Fruit fly (Drosophila melanogaster) whole organism, pupa: ENCODE measurements around the gene CG42866.

Experiments used
- CG10348 ChIP-seq: fragments of 200-800 bp; sonication (Bioruptor generic); IDR thresholded peaks from 2 replicates; pipeline ENCODE4 v1.3.6; 2022; ENCODE audit warnings: missing biosample characterization, missing genetic modification characterization
- CG12605 ChIP-seq: fragments of 200-800 bp; sonication (Bioruptor generic); IDR thresholded peaks from 2 replicates; pipeline ENCODE4 v1.3.6; 2022; ENCODE audit warnings: missing biosample characterization, missing genetic modification characterization
- CG13204 ChIP-seq: fragments of 200-800 bp; sonication (Bioruptor generic); optimal IDR thresholded peaks from 2 replicates; lab custom pipeline; 2018; ENCODE audit warnings: missing biosample characterization, mild to moderate bottlenecking, missing genetic modification characterization, moderate library complexity
- CG14655 ChIP-seq: fragments of 200-800 bp; sonication (Bioruptor generic); optimal IDR thresholded peaks from 3 replicates; lab custom pipeline; 2017; ENCODE audit warnings: mild to moderate bottlenecking, missing biosample characterization, missing genetic modification reagents, missing genetic modification characterization
- CG15710 ChIP-seq: fragments of 200-800 bp; sonication (Bioruptor generic); optimal IDR thresholded peaks from 2 replicates; lab custom pipeline; 2018; ENCODE audit warnings: missing biosample characterization, mild to moderate bottlenecking, missing genetic modification characterization, moderate library complexity
- CG17806 ChIP-seq: fragments of 200-800 bp; sonication (Bioruptor generic); optimal IDR thresholded peaks from 2 replicates; lab custom pipeline; 2018; ENCODE audit warnings: missing biosample characterization, mild to moderate bottlenecking, missing genetic modification characterization, moderate library complexity
- CG32121 ChIP-seq: fragments of 200-800 bp; sonication (Bioruptor generic); IDR thresholded peaks from 2 replicates; pipeline ENCODE4 v1.3.6; 2022; ENCODE audit warnings: missing biosample characterization, missing genetic modification characterization
- CG34367 ChIP-seq: fragments of 200-800 bp; sonication (Bioruptor generic); optimal IDR thresholded peaks from 2 replicates; lab custom pipeline; 2018; ENCODE audit warnings: missing biosample characterization, mild to moderate bottlenecking, missing genetic modification characterization
- CG4496 ChIP-seq: fragments of 200-800 bp; sonication (Bioruptor generic); IDR thresholded peaks from 3 replicates; pipeline ENCODE4 v1.3.6; 2022; ENCODE audit warnings: missing biosample characterization, missing genetic modification characterization
- CG8159 ChIP-seq: fragments of 200-800 bp; sonication (Bioruptor generic); optimal IDR thresholded peaks from 3 replicates; lab custom pipeline; 2018; ENCODE audit warnings: missing biosample characterization, mild to moderate bottlenecking, missing genetic modification characterization, moderate library complexity
- CG8301 ChIP-seq: fragments of 200-800 bp; sonication (Bioruptor generic); optimal IDR thresholded peaks from 2 replicates; lab custom pipeline; 2018; ENCODE audit warnings: missing biosample characterization, mild to moderate bottlenecking, missing genetic modification characterization
- CG9948 ChIP-seq: fragments of 200-800 bp; sonication (Bioruptor generic); optimal IDR thresholded peaks from 2 replicates; lab custom pipeline; 2018; ENCODE audit warnings: missing biosample characterization, mild to moderate bottlenecking, missing genetic modification characterization, moderate library complexity
- D1 ChIP-seq: fragments of 200-800 bp; sonication (Bioruptor generic); optimal IDR thresholded peaks from 2 replicates; lab custom pipeline; 2018; ENCODE audit warnings: missing biosample characterization, mild to moderate bottlenecking, missing genetic modification characterization, moderate library complexity
- EcR ChIP-seq: fragments of 200-800 bp; sonication (Bioruptor generic); optimal IDR thresholded peaks from 3 replicates; lab custom pipeline; 2019; ENCODE audit warnings: missing biosample characterization, missing genetic modification characterization, mild to moderate bottlenecking, moderate library complexity, missing genetic modification reagents
- Ets98B ChIP-seq: fragments of 200-800 bp; sonication (Bioruptor generic); IDR thresholded peaks from 2 replicates; pipeline ENCODE4 v1.3.6; 2022; ENCODE audit warnings: missing biosample characterization, missing genetic modification characterization
- Pif1A ChIP-seq: fragments of 200-800 bp; sonication (Bioruptor generic); optimal IDR thresholded peaks from 3 replicates; lab custom pipeline; 2016; ENCODE audit warnings: missing biosample characterization, missing genetic modification characterization
- Pif1B ChIP-seq: fragments of 200-800 bp; sonication (Bioruptor generic); optimal IDR thresholded peaks from 3 replicates; lab custom pipeline; 2016; ENCODE audit warnings: missing biosample characterization, missing genetic modification characterization
- Snoo ChIP-seq: fragments of 200-800 bp; sonication (Bioruptor generic); optimal IDR thresholded peaks from 3 replicates; lab custom pipeline; 2017; ENCODE audit warnings: missing biosample characterization, mild to moderate bottlenecking, missing genetic modification characterization, inconsistent platforms
- fd96Ca ChIP-seq: fragments of 200-800 bp; sonication (Bioruptor generic); IDR thresholded peaks from 3 replicates; pipeline ENCODE4 v1.3.6; 2022; ENCODE audit warnings: missing biosample characterization, missing genetic modification characterization
- gl ChIP-seq: fragments of 200-800 bp; sonication (Bioruptor generic); optimal IDR thresholded peaks from 2 replicates; lab custom pipeline; 2018; ENCODE audit warnings: missing biosample characterization, mild to moderate bottlenecking, missing genetic modification characterization
- rn ChIP-seq: fragments of 200-800 bp; sonication (Bioruptor generic); IDR thresholded peaks from 2 replicates; pipeline ENCODE4 v1.3.6; 2022; ENCODE audit warnings: missing biosample characterization, missing genetic modification characterization

The CG42866 gene

DNA sequence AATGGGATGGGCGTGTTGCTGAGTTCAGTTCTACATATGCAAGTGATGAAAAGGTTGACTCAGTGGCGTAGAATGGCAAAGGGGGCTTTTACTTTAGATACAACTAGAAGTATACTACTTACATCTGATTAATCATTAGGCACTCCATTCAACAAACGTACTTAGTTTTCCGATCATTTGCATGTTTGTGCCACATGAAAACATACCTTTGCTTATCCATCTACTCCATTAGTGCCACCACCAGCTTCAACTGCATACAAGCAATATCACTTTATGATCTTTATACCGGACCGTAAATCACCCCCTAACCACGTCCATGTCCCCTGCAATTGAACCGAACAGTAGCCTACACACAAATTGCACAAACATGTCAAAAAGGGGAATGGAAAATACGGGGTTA lies 25.4 kb downstream of the CG42866 start:
- TF ChIP-seq CG32121 (GFP tag; lab: Robert Waterston, UW) (peak; percentile 55), CG8301 (tag; lab: Kevin White, UChicago) (peak; percentile 61), CG14655 (GFP tag; lab: Kevin White, UChicago) (peak; percentile 71), CG15710 (tag; lab: Kevin White, UChicago) (peak; percentile 57), Pif1A (GFP tag; lab: Kevin White, UChicago) (peak; percentile 66), CG17806 (tag; lab: Kevin White, UChicago) (peak; percentile 47), fd96Ca (peak; percentile 77), CG9948 (tag; lab: Kevin White, UChicago) (peak; percentile 55), CG4496 (GFP tag; lab: Robert Waterston, UW) (peak; percentile 55; the same call in 1 of the 3 replicates), CG34367 (tag; lab: Kevin White, UChicago) (peak; percentile 19), CG8159 (tag; lab: Kevin White, UChicago) (peak; percentile 65), rn (GFP tag; lab: Robert Waterston, UW) (0 out of 2 replicates have a peak, but pooled peaks have one; percentile 38)

DNA sequence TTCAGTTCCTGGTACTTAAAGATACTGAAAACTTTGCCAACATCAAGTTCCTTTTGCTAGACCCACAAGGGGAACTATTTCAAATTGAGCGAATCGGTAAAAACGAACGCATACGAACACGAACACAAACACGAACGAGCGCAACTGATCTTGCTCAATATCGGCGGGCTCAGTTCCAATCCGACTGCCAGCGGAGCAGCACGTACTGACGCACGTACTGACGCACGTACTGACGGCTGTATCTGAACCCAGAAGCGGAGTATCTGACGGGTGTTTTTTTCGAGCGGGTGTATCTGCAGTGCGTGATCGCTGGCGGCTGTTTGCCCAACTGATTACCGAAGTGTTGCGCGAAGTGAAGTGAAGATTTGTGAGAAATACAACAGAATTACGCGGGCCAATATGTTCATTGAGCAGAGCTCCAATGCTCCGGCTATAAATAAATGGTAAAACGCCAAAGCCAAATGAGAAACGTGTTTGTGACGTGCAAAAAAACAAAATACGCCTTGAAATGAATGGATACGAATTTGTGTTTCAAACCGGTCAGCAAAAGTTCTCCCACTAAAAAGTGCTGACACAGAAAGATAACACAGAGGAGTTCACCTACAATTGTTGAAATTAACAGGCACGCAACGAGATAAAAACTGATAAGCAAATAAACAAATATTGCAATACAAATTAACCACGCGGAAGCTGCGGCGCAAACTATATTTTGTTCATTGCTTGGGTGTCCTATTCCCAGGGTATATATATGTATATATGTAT lies 26.2 kb downstream of the CG42866 start:
- no peak for TF ChIP-seq rn (GFP tag; lab: Robert Waterston, UW)
- no peak for TF ChIP-seq CG10348
- TF ChIP-seq CG15710 (tag; lab: Kevin White, UChicago): peak; percentile 12
- TF ChIP-seq D1 (tag; lab: Kevin White, UChicago): no peak
- TF ChIP-seq CG12605 (GFP tag; lab: Robert Waterston, UW): 0 out of 2 replicates have a peak, but pooled peaks have one; percentile 31
- TF ChIP-seq Pif1B (GFP tag; lab: Kevin White, UChicago): no peak
- TF ChIP-seq CG32121 (GFP tag; lab: Robert Waterston, UW): peak; percentile 34; the same call in 1 of the 2 replicates
- no peak for TF ChIP-seq CG17806 (tag; lab: Kevin White, UChicago)
- TF ChIP-seq CG13204 (GFP tag; lab: Kevin White, UChicago): peak; percentile 62
- TF ChIP-seq Snoo (tag; lab: Kevin White, UChicago): no peak
- no peak for TF ChIP-seq CG8301 (tag; lab: Kevin White, UChicago)
- TF ChIP-seq EcR (GFP tag; lab: Kevin White, UChicago): peak; percentile 75
- peak; percentile 69 for TF ChIP-seq CG4496 (GFP tag; lab: Robert Waterston, UW)
- no peak for TF ChIP-seq CG14655 (GFP tag; lab: Kevin White, UChicago)
- TF ChIP-seq gl (tag; lab: Kevin White, UChicago): no peak
- TF ChIP-seq CG8159 (tag; lab: Kevin White, UChicago): peak; percentile 30
- peak; percentile 69; the same call in 2 of the 3 replicates for TF ChIP-seq fd96Ca
- TF ChIP-seq Pif1A (GFP tag; lab: Kevin White, UChicago): peak; percentile 25
- TF ChIP-seq Ets98B (GFP tag; lab: Robert Waterston, UW): peak; percentile 66
- TF ChIP-seq CG34367 (tag; lab: Kevin White, UChicago): no peak
- peak; percentile 0 for TF ChIP-seq CG9948 (tag; lab: Kevin White, UChicago)

DNA sequence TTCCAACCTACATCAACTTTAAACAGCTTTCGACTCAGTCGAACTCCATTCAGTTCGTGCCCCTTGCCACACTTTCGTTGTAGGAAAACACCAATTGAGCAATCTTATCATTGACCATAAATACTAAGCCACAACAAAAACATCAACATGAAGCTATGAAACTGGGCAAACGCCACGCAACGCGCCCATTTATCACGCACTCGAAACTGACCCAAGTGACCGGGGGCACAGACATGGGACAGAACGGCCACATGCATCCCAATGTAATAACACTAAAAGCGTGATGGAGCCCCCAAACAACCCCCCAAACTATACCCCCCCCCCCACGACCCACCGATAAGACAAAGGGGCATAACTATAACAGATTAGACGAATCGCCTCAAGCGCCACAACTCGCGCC lies 29.0 kb downstream of the CG42866 start:
- TF ChIP-seq CG15710 (tag; lab: Kevin White, UChicago): no peak
- no peak for TF ChIP-seq Pif1B (GFP tag; lab: Kevin White, UChicago)
- no peak for TF ChIP-seq CG34367 (tag; lab: Kevin White, UChicago)
- TF ChIP-seq CG8159 (tag; lab: Kevin White, UChicago): no peak
- no peak for TF ChIP-seq fd96Ca
- TF ChIP-seq gl (tag; lab: Kevin White, UChicago): no peak
- no peak for TF ChIP-seq Pif1A (GFP tag; lab: Kevin White, UChicago)
- TF ChIP-seq Snoo (tag; lab: Kevin White, UChicago): no peak
- TF ChIP-seq EcR (GFP tag; lab: Kevin White, UChicago): no peak

DNA sequence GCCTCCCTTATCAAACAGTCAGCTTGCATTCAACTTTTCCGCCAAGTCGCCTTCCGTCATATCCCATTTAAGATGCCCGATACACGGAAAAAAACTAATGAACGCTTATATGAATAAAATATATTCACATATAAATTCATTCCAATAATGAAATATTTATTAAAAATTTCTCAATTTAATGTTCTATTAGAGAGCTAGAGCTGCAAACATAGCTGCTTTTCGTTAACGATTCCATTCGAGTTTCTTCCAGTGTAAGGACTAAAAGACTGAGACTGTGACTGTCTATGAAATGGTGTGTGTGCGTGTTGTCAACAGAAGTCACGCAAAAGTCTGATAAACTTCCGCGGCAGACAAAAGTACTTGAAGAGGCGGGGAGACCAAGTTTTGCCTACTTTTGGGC lies 31.4 kb downstream of the CG42866 start:
- TF ChIP-seq Ets98B (GFP tag; lab: Robert Waterston, UW) (no peak), CG9948 (tag; lab: Kevin White, UChicago) (peak; percentile 0), CG14655 (GFP tag; lab: Kevin White, UChicago) (no peak), CG15710 (tag; lab: Kevin White, UChicago) (peak; percentile 38), CG4496 (GFP tag; lab: Robert Waterston, UW) (peak; percentile 33; the same call in 1 of the 3 replicates), CG8159 (tag; lab: Kevin White, UChicago) (peak; percentile 33), Pif1B (GFP tag; lab: Kevin White, UChicago) (peak; percentile 25), rn (GFP tag; lab: Robert Waterston, UW) (no peak), Pif1A (GFP tag; lab: Kevin White, UChicago) (peak; percentile 6), CG17806 (tag; lab: Kevin White, UChicago) (no peak)
- TF ChIP-seq, all 21 proteins: peak for 6

DNA sequence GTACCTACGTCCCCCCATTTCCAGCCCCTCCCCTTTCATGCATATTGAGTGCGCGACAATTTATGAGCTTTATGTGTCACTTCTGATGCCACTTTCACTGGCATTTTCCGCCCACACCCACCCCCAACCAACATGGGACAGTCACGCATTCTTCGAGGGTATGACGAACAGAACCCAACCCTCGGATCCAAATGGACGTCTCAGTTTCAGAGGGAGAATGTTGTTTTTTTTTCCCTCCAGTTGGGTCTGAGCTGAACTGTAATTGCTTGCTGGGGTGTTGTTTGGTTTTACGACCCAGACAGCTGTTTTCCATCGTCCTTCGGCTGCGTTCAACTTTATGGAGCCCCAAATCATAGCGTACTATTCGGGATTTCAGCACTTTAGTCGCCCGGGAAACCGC lies 37.7 kb downstream of the CG42866 start:
- TF ChIP-seq Pif1B (GFP tag; lab: Kevin White, UChicago) (no peak), CG13204 (GFP tag; lab: Kevin White, UChicago) (no peak), CG8159 (tag; lab: Kevin White, UChicago) (no peak), CG32121 (GFP tag; lab: Robert Waterston, UW) (no peak), CG10348 (no peak), Pif1A (GFP tag; lab: Kevin White, UChicago) (no peak), CG12605 (GFP tag; lab: Robert Waterston, UW) (no peak), CG15710 (tag; lab: Kevin White, UChicago) (no peak), CG8301 (tag; lab: Kevin White, UChicago) (no peak)
